Worm (Caenorhabditis elegans) whole organism, L3 larva: ENCODE measurements around the gene srx-36.

ENCODE experiments used
- aly-2 ChIP-seq: fragments of 150-350 bp; optimal IDR thresholded peaks from 2 replicates; lab custom pipeline; 2014; ENCODE audit warnings: missing biosample characterization, missing genetic modification characterization
- daf-12 ChIP-seq: fragments of 150-350 bp; optimal IDR thresholded peaks from 2 replicates; lab custom pipeline; 2014; ENCODE audit warnings: missing biosample characterization, missing genetic modification reagents, missing genetic modification characterization
- lin-39 ChIP-seq: fragments of 150-350 bp; optimal IDR thresholded peaks from 2 replicates; lab custom pipeline; 2018; ENCODE audit warnings: missing biosample characterization, missing genetic modification reagents, missing genetic modification characterization
- nfya-1 ChIP-seq: sonication (generic microtip); optimal IDR thresholded peaks from 2 replicates; lab custom pipeline; 2017; ENCODE audit warnings: missing genetic modification characterization, mild to moderate bottlenecking, missing compliant biosample characterization, antibody characterized with exemption, moderate library complexity; ENCODE audit not compliant: insufficient read depth
- nhr-23 ChIP-seq: fragments of 150-350 bp; optimal IDR thresholded peaks from 2 replicates; lab custom pipeline; 2014; ENCODE audit warnings: missing biosample characterization, missing genetic modification reagents, missing genetic modification characterization
- nhr-28 ChIP-seq: fragments of 150-350 bp; optimal IDR thresholded peaks from 2 replicates; lab custom pipeline; 2014; ENCODE audit warnings: missing biosample characterization, missing genetic modification characterization
- sea-2 ChIP-seq: fragments of 150-350 bp; sonication (generic microtip); optimal IDR thresholded peaks from 4 replicates; lab custom pipeline; 2014; ENCODE audit warnings: missing biosample characterization, missing genetic modification reagents, missing genetic modification characterization
- snpc-4 ChIP-seq: fragments of 150-350 bp; optimal IDR thresholded peaks from 2 replicates; lab custom pipeline; 2014; ENCODE audit warnings: missing biosample characterization, missing genetic modification characterization

ce11 chrV:7091287-7091686 lies 39.6 kb downstream of the srx-36 start, which contains the start of gene nhr-286:
- TF ChIP-seq nhr-28 (tag; lab: Kevin White, UChicago) (no peak), lin-39 (no peak), sea-2 (GFP tag; lab: Kevin White, UChicago) (no peak), daf-12 (tag; lab: Kevin White, UChicago) (no peak), aly-2 (tag; lab: Kevin White, UChicago) (no peak), nfya-1 (tag; lab: Kevin White, UChicago) (no peak), snpc-4 (tag; lab: Kevin White, UChicago) (no peak), nhr-23 (tag; lab: Kevin White, UChicago) (no peak)
